Worm (Caenorhabditis elegans): ENCODE data around the gene gst-27.
A peak's percentile ranks its signal among the peaks of the same experiment; 100 is the strongest.
"Not testable (repeated sequence)": the region's sequence is repeated elsewhere in the genome, so short reads cannot be mapped to it uniquely, and the experiment has no call there.

Gene gst-27

ce11 chrII:15173174-15173573, 7.6 kb upstream of the gst-27 start (continued):
- TF ChIP-seq ets-5 (GFP tag; IDR thresholded peaks at IDR 0.05) (no peak), Y116A8C.19 (tag; optimal IDR thresholded peaks at IDR 0.05; ENCODE audit: borderline replicate concordance) (no peak), nhr-12 (tag; optimal IDR thresholded peaks at IDR 0.05) (no peak), jun-1 (tag; optimal IDR thresholded peaks at IDR 0.05) (peak; percentile 23), elt-3 (tag; optimal IDR thresholded peaks at IDR 0.05) (no peak), grh-1 (GFP tag; IDR thresholded peaks at IDR 0.05) (no peak), mdl-1 (tag; optimal IDR thresholded peaks at IDR 0.05) (peak in 1 of 2 experiments; percentile 35), unc-30 (tag; optimal IDR thresholded peaks at IDR 0.05) (no peak), tbx-2 (tag; optimal IDR thresholded peaks at IDR 0.05) (no peak), blmp-1 (tag; optimal IDR thresholded peaks at IDR 0.05) (peak; percentile 27)

ce11 chrII:15171816-15172215, 6.3 kb upstream of the gst-27 start, which contains the start of gene gst-39:
Gene gst-39, minus strand, starts transcription at chrII:15171916.
- TF ChIP-seq fkh-10 (GFP tag; optimal IDR thresholded peaks at IDR 0.05); tlp-1 (tag; optimal IDR thresholded peaks at IDR 0.05); lin-13 (GFP tag; optimal IDR thresholded peaks at IDR 0.05): not testable (repeated sequence)

- TF ChIP-seq egl-27 (tag; optimal IDR thresholded peaks at IDR 0.05) (no peak), nhr-85 (tag) (peak; percentile 34), fkh-4 (tag; optimal IDR thresholded peaks at IDR 0.05; ENCODE audit: borderline replicate concordance) (no peak), fos-1 (tag; optimal IDR thresholded peaks at IDR 0.05) (no peak), ceh-8 (GFP tag; optimal IDR thresholded peaks at IDR 0.05) (no peak), skn-1 (tag; optimal IDR thresholded peaks at IDR 0.05) (no peak), nhr-84 (tag; optimal IDR thresholded peaks at IDR 0.05) (no peak), mab-9 (GFP tag; IDR thresholded peaks at IDR 0.05) (no peak)
These were observed 4.3 kb upstream of the gst-27 start, which contains the start of gene gst-29 for ce11 chrII:15169811-15170282. Gene gst-29, minus strand, starts transcription at chrII:15169861.

- no peak for TF ChIP-seq vab-15 (tag; optimal IDR thresholded peaks at IDR 0.05)
- TF ChIP-seq rnt-1 (tag; optimal IDR thresholded peaks at IDR 0.05) = no peak
- TF ChIP-seq tlp-1 (tag; optimal IDR thresholded peaks at IDR 0.05) = no peak
- TF ChIP-seq egl-13 (tag; optimal IDR thresholded peaks at IDR 0.05) = no peak
- peak in 1 of 2 experiments; percentile 40 for TF ChIP-seq mdl-1 (tag; optimal IDR thresholded peaks at IDR 0.05)
- no peak for TF ChIP-seq efl-3 (GFP tag; optimal IDR thresholded peaks at IDR 0.05)
- peak in 1 of 2 experiments; percentile 7 for TF ChIP-seq lin-35 (GFP tag; optimal IDR thresholded peaks at IDR 0.05)
- no peak for TF ChIP-seq nhr-20 (tag; optimal IDR thresholded peaks at IDR 0.05)
These were observed 1.8 kb upstream of the gst-27 start, which contains the start of gene gst-28 for ce11 chrII:15167340-15167739. Gene gst-28, minus strand, starts transcription at chrII:15167577.

ce11 chrII:15164453-15164852, 1.1 kb downstream of the gst-27 start, which contains the start of gene gst-26:
Gene gst-26, minus strand, starts transcription at chrII:15164553.
- TF ChIP-seq nhr-19 (GFP tag; conservative IDR thresholded peaks at IDR 0.05) (no peak), jun-1 (tag; optimal IDR thresholded peaks at IDR 0.05) (no peak), mep-1 (tag; optimal IDR thresholded peaks at IDR 0.05) (no peak)

ce11 chrII:15158364-15158763, 7.2 kb downstream of the gst-27 start:
- TF ChIP-seq lin-13 (GFP tag; optimal IDR thresholded peaks at IDR 0.05) (no peak), ceh-90 (tag; optimal IDR thresholded peaks at IDR 0.05) (no peak), ces-1 (GFP tag; optimal IDR thresholded peaks at IDR 0.05) (no peak), alr-1 (tag; optimal IDR thresholded peaks at IDR 0.05; ENCODE audit: borderline replicate concordance) (no peak), efl-1 (optimal IDR thresholded peaks at IDR 0.05) (no peak), efl-1 (GFP tag; optimal IDR thresholded peaks at IDR 0.05 in 1 of 2) (peak in 1 of 2 experiments; percentile 59), nhr-76 (tag; optimal IDR thresholded peaks at IDR 0.05) (no peak), nhr-28 (tag; optimal IDR thresholded peaks at IDR 0.05) (no peak)
